Fruit fly (Drosophila melanogaster): ENCODE data around the gene Prps.
A peak's percentile ranks its signal among the peaks of the same experiment; 100 is the strongest.

The Prps gene

dm6 chr3L:9703495-9703894 lies 7.0 kb upstream of the Prps start, which contains the start of gene CG6761:
Gene CG6761 (minus strand): TSS chr3L:9703595.
- TF ChIP-seq CG11093 (GFP tag; IDR thresholded peaks at IDR 0.05): no peak
- TF ChIP-seq Lpt (GFP tag; optimal IDR thresholded peaks at IDR 0.05): no peak
- no peak for TF ChIP-seq gro (GFP tag; optimal IDR thresholded peaks at IDR 0.05)
- no peak for TF ChIP-seq Rfx (GFP tag; IDR thresholded peaks at IDR 0.05)
- no peak for TF ChIP-seq Taf1 (GFP tag; IDR thresholded peaks at IDR 0.05)
- no peak for TF ChIP-seq ro (GFP tag; IDR thresholded peaks at IDR 0.05)
- TF ChIP-seq bbx (GFP tag; IDR thresholded peaks at IDR 0.05; ENCODE audit: partially characterized antibody): no peak

- peak; percentile 4 for TF ChIP-seq Fer1 (GFP tag; optimal IDR thresholded peaks at IDR 0.05)
- no peak for TF ChIP-seq NC2β (GFP tag; optimal IDR thresholded peaks at IDR 0.05)
- no peak for TF ChIP-seq Mes4 (GFP tag; optimal IDR thresholded peaks at IDR 0.05)
- no peak for TF ChIP-seq tgo (GFP tag; IDR thresholded peaks at IDR 0.05)
- no peak for TF ChIP-seq CG6654 (GFP tag; optimal IDR thresholded peaks at IDR 0.05)
- no peak for TF ChIP-seq H15 (GFP tag; IDR thresholded peaks at IDR 0.05)
- TF ChIP-seq ci (GFP tag; IDR thresholded peaks at IDR 0.05): peak; percentile 21; the same call in 1 of the 3 replicates
- no peak for TF ChIP-seq CG7271 (tag; optimal IDR thresholded peaks at IDR 0.05)
- no peak for TF ChIP-seq CG17186 (GFP tag; optimal IDR thresholded peaks at IDR 0.05)
- TF ChIP-seq CG15269 (tag; optimal IDR thresholded peaks at IDR 0.05): no peak
- TF ChIP-seq Dref (GFP tag; IDR thresholded peaks at IDR 0.05): peak; percentile 93
- TF ChIP-seq NC2α (GFP tag; optimal IDR thresholded peaks at IDR 0.05): no peak
- peak; percentile 90 for TF ChIP-seq unc-4 (GFP tag; IDR thresholded peaks at IDR 0.05; ENCODE audit: partially characterized antibody)
- TF ChIP-seq shn (GFP tag; optimal IDR thresholded peaks at IDR 0.05): peak; percentile 5
- TF ChIP-seq sna (GFP tag; IDR thresholded peaks at IDR 0.05; ENCODE audit: partially characterized antibody): peak; percentile 88
- no peak for TF ChIP-seq Hr78 (GFP tag; optimal IDR thresholded peaks at IDR 0.05)
- no peak for TF ChIP-seq CG1792 (GFP tag; optimal IDR thresholded peaks at IDR 0.05)
- TF ChIP-seq CG8924 (tag; optimal IDR thresholded peaks at IDR 0.05): no peak
- TF ChIP-seq ap (GFP tag; IDR thresholded peaks at IDR 0.05): no peak
- no peak for TF ChIP-seq CG10979 (tag; optimal IDR thresholded peaks at IDR 0.05)
- TF ChIP-seq CG3163 (GFP tag; optimal IDR thresholded peaks at IDR 0.05): no peak
- peak; percentile 2 for TF ChIP-seq Dad (GFP tag; optimal IDR thresholded peaks at IDR 0.05)
- no peak for TF ChIP-seq CG17568 (GFP tag; optimal IDR thresholded peaks at IDR 0.05)
- TF ChIP-seq sug (tag; optimal IDR thresholded peaks at IDR 0.05): peak; percentile 78
- no peak for TF ChIP-seq CG11085 (GFP tag; IDR thresholded peaks at IDR 0.05)
- TF ChIP-seq tx (GFP tag; optimal IDR thresholded peaks at IDR 0.05): no peak
- TF ChIP-seq tna (GFP tag; IDR thresholded peaks at IDR 0.05; ENCODE audit: partially characterized antibody): peak; percentile 71
- TF ChIP-seq CG2120 (GFP tag; optimal IDR thresholded peaks at IDR 0.05): peak; percentile 51
- TF ChIP-seq Abd-B (GFP tag; optimal IDR thresholded peaks at IDR 0.05): peak; percentile 5
- TF ChIP-seq Optix (GFP tag; IDR thresholded peaks at IDR 0.05): no peak
- no peak for TF ChIP-seq toy (GFP tag; IDR thresholded peaks at IDR 0.05)
- TF ChIP-seq CG7357 (GFP tag; IDR thresholded peaks at IDR 0.05): no peak
- TF ChIP-seq CG7372 (GFP tag; IDR thresholded peaks at IDR 0.05): no peak
- TF ChIP-seq gsb-n (tag; optimal IDR thresholded peaks at IDR 0.05): no peak
- TF ChIP-seq CG1647 (GFP tag; optimal IDR thresholded peaks at IDR 0.05): no peak
- no peak for TF ChIP-seq cato (GFP tag; optimal IDR thresholded peaks at IDR 0.05; ENCODE audit: borderline replicate concordance)
- no peak for TF ChIP-seq pum (GFP tag; optimal IDR thresholded peaks at IDR 0.05)
- 0 out of 3 replicates have a peak, but pooled peaks have one; percentile 23 for TF ChIP-seq Aef1 (GFP tag; IDR thresholded peaks at IDR 0.05)
- peak; percentile 77 for TF ChIP-seq ato (GFP tag; IDR thresholded peaks at IDR 0.05; ENCODE audit: partially characterized antibody)
- no peak for TF ChIP-seq CG10543 (GFP tag; optimal IDR thresholded peaks at IDR 0.05)
- no peak for TF ChIP-seq CG5245 (GFP tag; optimal IDR thresholded peaks at IDR 0.05)
- TF ChIP-seq nmo (GFP tag; optimal IDR thresholded peaks at IDR 0.05): peak; percentile 10
- no peak for TF ChIP-seq CG31388 (GFP tag; optimal IDR thresholded peaks at IDR 0.05)
- no peak for TF ChIP-seq sr (GFP tag; IDR thresholded peaks at IDR 0.05)
Observed at dm6 chr3L:9698193-9698642, 1.7 kb upstream of the Prps start, which contains the start of gene Ubc4. Gene Ubc4 (plus strand): TSS chr3L:9698336.

Data from whole organism, embryonic.